Fruit fly (Drosophila melanogaster): ENCODE data around the gene CG1703.

CG1703 gene

dm6 chrX:11622649-11623425, 11.1 kb downstream of the CG1703 start:
- no peak for TF ChIP-seq usp (GFP tag; optimal IDR thresholded peaks at IDR 0.05)
- no peak for TF ChIP-seq pan (optimal IDR thresholded peaks at IDR 0.05)
- TF ChIP-seq CG9705 (GFP tag; optimal IDR thresholded peaks at IDR 0.05), result peak; percentile 95
- TF ChIP-seq CG32264 (GFP tag; optimal IDR thresholded peaks at IDR 0.05), result peak; percentile 94
- peak; percentile 76 for TF ChIP-seq Dif (GFP tag; optimal IDR thresholded peaks at IDR 0.05; ENCODE audit: partially characterized antibody)
- peak; percentile 83 for TF ChIP-seq Hr83 (GFP tag; optimal IDR thresholded peaks at IDR 0.05; ENCODE audit: poor library complexity, severe bottlenecking)
- TF ChIP-seq dsf (GFP tag; optimal IDR thresholded peaks at IDR 0.05; ENCODE audit: borderline replicate concordance), result peak; percentile 83
- TF ChIP-seq Myc (optimal IDR thresholded peaks at IDR 0.05), result no peak
- TF ChIP-seq Jra (GFP tag; optimal IDR thresholded peaks at IDR 0.05), result peak; percentile 95
- peak; percentile 36 for TF ChIP-seq Dfd (GFP tag; optimal IDR thresholded peaks at IDR 0.05)
- peak; percentile 20 to 75 for TF ChIP-seq dl (GFP tag; optimal IDR thresholded peaks at IDR 0.05; ENCODE audit: insufficient read depth in 1 of 2, partially characterized antibody in 2 of 2)
- TF ChIP-seq brk (GFP tag; optimal IDR thresholded peaks at IDR 0.05), result peak; percentile 90
- peak; percentile 76 for TF ChIP-seq sv (GFP tag; optimal IDR thresholded peaks at IDR 0.05)
- peak; percentile 90 for TF ChIP-seq psq (GFP tag; optimal IDR thresholded peaks at IDR 0.05)
- TF ChIP-seq OdsH (GFP tag; optimal IDR thresholded peaks at IDR 0.05), result peak; percentile 96
- TF ChIP-seq woc (GFP tag; optimal IDR thresholded peaks at IDR 0.05), result peak; percentile 95
- peak; percentile 96 for TF ChIP-seq rgr (GFP tag; optimal IDR thresholded peaks at IDR 0.05)
- peak; percentile 98 for TF ChIP-seq Hnf4 (GFP tag; optimal IDR thresholded peaks at IDR 0.05)
- peak; percentile 67 for TF ChIP-seq Mio (GFP tag; optimal IDR thresholded peaks at IDR 0.05)
- no peak for TF ChIP-seq CrebA (GFP tag; optimal IDR thresholded peaks at IDR 0.05; ENCODE audit: borderline replicate concordance)
- TF ChIP-seq lola (GFP tag; optimal IDR thresholded peaks at IDR 0.05), result no peak
- TF ChIP-seq Hr78 (GFP tag; optimal IDR thresholded peaks at IDR 0.05), result no peak
- TF ChIP-seq foxo (GFP tag; optimal IDR thresholded peaks at IDR 0.05), result peak; percentile 82 to 93
- no peak for TF ChIP-seq Vsx2 (GFP tag; optimal IDR thresholded peaks at IDR 0.05; ENCODE audit: partially characterized antibody)
- TF ChIP-seq N (GFP tag; optimal IDR thresholded peaks at IDR 0.05), result no peak
- peak; percentile 95 for TF ChIP-seq Sp1 (GFP tag; optimal IDR thresholded peaks at IDR 0.05)
- peak; percentile 90 for TF ChIP-seq dmrt93B (GFP tag; optimal IDR thresholded peaks at IDR 0.05)
- peak; percentile 97 for TF ChIP-seq br (GFP tag; optimal IDR thresholded peaks at IDR 0.05)
- TF ChIP-seq fru (GFP tag; optimal IDR thresholded peaks at IDR 0.05), result peak; percentile 96
- TF ChIP-seq Abd-B (GFP tag; optimal IDR thresholded peaks at IDR 0.05), result no peak
- TF ChIP-seq Rel (GFP tag; optimal IDR thresholded peaks at IDR 0.05), result peak; percentile 74
- TF ChIP-seq Rel (tag; optimal IDR thresholded peaks at IDR 0.05), result peak; percentile 87
- peak; percentile 98 for TF ChIP-seq HLH106 (tag; optimal IDR thresholded peaks at IDR 0.05)
- peak; percentile 44 for TF ChIP-seq jim (GFP tag; optimal IDR thresholded peaks at IDR 0.05)
- peak; percentile 97 for TF ChIP-seq sage (GFP tag; optimal IDR thresholded peaks at IDR 0.05)
- peak; percentile 98 for TF ChIP-seq h (GFP tag; optimal IDR thresholded peaks at IDR 0.05)
- TF ChIP-seq tai (GFP tag; optimal IDR thresholded peaks at IDR 0.05), result no peak
- TF ChIP-seq GATAd (GFP tag; optimal IDR thresholded peaks at IDR 0.05), result peak; percentile 55
- TF ChIP-seq ey (GFP tag; optimal IDR thresholded peaks at IDR 0.05), result peak; percentile 96

- TF ChIP-seq ey (GFP tag; optimal IDR thresholded peaks at IDR 0.05) (no peak), Vsx2 (GFP tag; optimal IDR thresholded peaks at IDR 0.05; ENCODE audit: partially characterized antibody) (no peak), dl (GFP tag; optimal IDR thresholded peaks at IDR 0.05; ENCODE audit: insufficient read depth in 1 of 2, partially characterized antibody in 2 of 2) (no peak), sv (GFP tag; optimal IDR thresholded peaks at IDR 0.05) (peak; percentile 23)
Observed at dm6 chrX:11628986-11629571, 17.4 kb downstream of the CG1703 start.

Measured in whole organism, wandering third instar larva.